Worm (Caenorhabditis elegans): ENCODE results near the gene chin-1.

ce11 chrIII:1028233-1028632, 8.8 kb downstream of the chin-1 start:
- TF ChIP-seq him-1 (tag; optimal IDR thresholded peaks at IDR 0.05) (no peak), pha-4 (tag; optimal IDR thresholded peaks at IDR 0.05) (no peak), F39B2.1 (GFP tag; IDR thresholded peaks at IDR 0.05) (no peak), dpl-1 (GFP tag; optimal IDR thresholded peaks at IDR 0.05) (no peak), die-1 (tag; optimal IDR thresholded peaks at IDR 0.05) (no peak), ama-1 (optimal IDR thresholded peaks at IDR 0.05) (no peak), ama-1 (GFP tag; optimal IDR thresholded peaks at IDR 0.05) (no peak), snpc-4 (GFP tag; optimal IDR thresholded peaks at IDR 0.05) (no peak), snpc-4 (tag; optimal IDR thresholded peaks at IDR 0.05) (no peak), nhr-90 (tag; optimal IDR thresholded peaks at IDR 0.05) (no peak), B0035.1 (tag; optimal IDR thresholded peaks at IDR 0.05) (no peak), lsy-27 (tag; optimal IDR thresholded peaks at IDR 0.05; ENCODE audit: borderline replicate concordance, insufficient read depth) (no peak), tbp1 (GFP tag; optimal IDR thresholded peaks at IDR 0.05) (no peak), somi-1 (GFP tag; optimal IDR thresholded peaks at IDR 0.05) (no peak), C17E4.6 (GFP tag; IDR thresholded peaks at IDR 0.05) (no peak), fkh-3 (tag; optimal IDR thresholded peaks at IDR 0.05) (no peak)

All from whole organism, young adult.